Fruit fly (Drosophila melanogaster): ENCODE data around the gene bves.
A peak's percentile ranks its signal among the peaks of the same experiment; 100 is the strongest.

Gene bves

dm6 chrX:21027929-21028575, 25.7 kb upstream of the bves start, which contains the start of gene CG1532 (continued):
- TF ChIP-seq vfl (GFP tag; optimal IDR thresholded peaks at IDR 0.05): no peak
- no peak for TF ChIP-seq ci (GFP tag; IDR thresholded peaks at IDR 0.05)
- no peak for TF ChIP-seq CG10147 (GFP tag; optimal IDR thresholded peaks at IDR 0.05)
- TF ChIP-seq CG16813 (GFP tag; IDR thresholded peaks at IDR 0.05; ENCODE audit: partially characterized antibody): peak; percentile 41; the same call in 1 of the 3 replicates
- TF ChIP-seq CG10366 (GFP tag; IDR thresholded peaks at IDR 0.05): no peak
- TF ChIP-seq CG15479 (GFP tag; optimal IDR thresholded peaks at IDR 0.05): no peak
- TF ChIP-seq jigr1 (GFP tag; IDR thresholded peaks at IDR 0.05): peak; percentile 43; the same call in 1 of the 3 replicates
- peak; percentile 10; the same call in 1 of the 3 replicates for TF ChIP-seq zen2 (GFP tag; IDR thresholded peaks at IDR 0.05; ENCODE audit: partially characterized antibody)
- peak; percentile 38 for TF ChIP-seq stwl (tag; optimal IDR thresholded peaks at IDR 0.05)
- peak; percentile 69 for TF ChIP-seq exex (tag; optimal IDR thresholded peaks at IDR 0.05)
- no peak for TF ChIP-seq CG4424 (GFP tag; optimal IDR thresholded peaks at IDR 0.05)
- no peak for TF ChIP-seq CG4820 (GFP tag; optimal IDR thresholded peaks at IDR 0.05)
- TF ChIP-seq fd3F (GFP tag; optimal IDR thresholded peaks at IDR 0.05): no peak
- no peak for TF ChIP-seq CG3726 (GFP tag; IDR thresholded peaks at IDR 0.05)
- no peak for TF ChIP-seq oc (tag; optimal IDR thresholded peaks at IDR 0.05)
- no peak for TF ChIP-seq fru (optimal IDR thresholded peaks at IDR 0.05)
- peak; percentile 73 for TF ChIP-seq CG13287 (GFP tag; IDR thresholded peaks at IDR 0.05; ENCODE audit: partially characterized antibody)
- 0 out of 3 replicates have a peak, but pooled peaks have one; percentile 26 for TF ChIP-seq CG34422 (GFP tag; IDR thresholded peaks at IDR 0.05)
- peak; percentile 24 for TF ChIP-seq CG14710 (tag; optimal IDR thresholded peaks at IDR 0.05)
- TF ChIP-seq bigmax (GFP tag; optimal IDR thresholded peaks at IDR 0.05): no peak
- TF ChIP-seq CG13424 (tag; optimal IDR thresholded peaks at IDR 0.05): no peak
- no peak for TF ChIP-seq CG4854 (GFP tag; optimal IDR thresholded peaks at IDR 0.05)
- no peak for TF ChIP-seq CG17802 (tag; optimal IDR thresholded peaks at IDR 0.05)
- no peak for TF ChIP-seq CG3847 (GFP tag; IDR thresholded peaks at IDR 0.05)
- TF ChIP-seq CG4282 (GFP tag; optimal IDR thresholded peaks at IDR 0.05): no peak
- peak; percentile 35; the same call in 1 of the 2 replicates for TF ChIP-seq tna (GFP tag; IDR thresholded peaks at IDR 0.05; ENCODE audit: partially characterized antibody)
- TF ChIP-seq tgo (GFP tag; IDR thresholded peaks at IDR 0.05): no peak
- TF ChIP-seq dpn (GFP tag; optimal IDR thresholded peaks at IDR 0.05): no peak
- no peak for TF ChIP-seq Dfd (GFP tag; optimal IDR thresholded peaks at IDR 0.05)
- TF ChIP-seq ttk (GFP tag; IDR thresholded peaks at IDR 0.05): no peak
- peak; percentile 5 for TF ChIP-seq CG12391 (tag; optimal IDR thresholded peaks at IDR 0.05)
- TF ChIP-seq CG4707 (GFP tag; optimal IDR thresholded peaks at IDR 0.05): no peak
- TF ChIP-seq CG15269 (tag; optimal IDR thresholded peaks at IDR 0.05): no peak
- no peak for TF ChIP-seq prd (optimal IDR thresholded peaks at IDR 0.05)
- TF ChIP-seq prd (GFP tag; IDR thresholded peaks at IDR 0.05): no peak
- no peak for TF ChIP-seq CrebB (tag; optimal IDR thresholded peaks at IDR 0.05)
- TF ChIP-seq fd96Cb (tag; optimal IDR thresholded peaks at IDR 0.05): no peak
- TF ChIP-seq Kr (GFP tag; optimal IDR thresholded peaks at IDR 0.05): no peak
- no peak for TF ChIP-seq CG14667 (GFP tag; IDR thresholded peaks at IDR 0.05)
- no peak for TF ChIP-seq eve (GFP tag; optimal IDR thresholded peaks at IDR 0.05)
- TF ChIP-seq phol (tag; optimal IDR thresholded peaks at IDR 0.05): peak; percentile 4
- no peak for TF ChIP-seq Side (GFP tag; optimal IDR thresholded peaks at IDR 0.05)
- TF ChIP-seq CG12942 (GFP tag; optimal IDR thresholded peaks at IDR 0.05): no peak
- no peak for TF ChIP-seq Sin3A (optimal IDR thresholded peaks at IDR 0.05)
- TF ChIP-seq pum (GFP tag; optimal IDR thresholded peaks at IDR 0.05): no peak
- TF ChIP-seq Sry-δ (GFP tag; optimal IDR thresholded peaks at IDR 0.05): peak; percentile 24
- TF ChIP-seq CG7987 (GFP tag; optimal IDR thresholded peaks at IDR 0.05): no peak
- TF ChIP-seq Elba2 (GFP tag; optimal IDR thresholded peaks at IDR 0.05): no peak
- no peak for TF ChIP-seq cad (GFP tag; optimal IDR thresholded peaks at IDR 0.05)
- TF ChIP-seq wor (GFP tag; IDR thresholded peaks at IDR 0.05): no peak
- no peak for TF ChIP-seq chm (GFP tag; IDR thresholded peaks at IDR 0.05)

Measured in whole organism, embryonic.